Worm (Caenorhabditis elegans) whole organism, early embryonic: ENCODE results near the gene srv-6.

Experiments
- B0310.2 ChIP-seq: sonication (generic microtip); optimal IDR thresholded peaks from 2 replicates; lab custom pipeline; 2016; ENCODE audit warnings: mild to moderate bottlenecking, missing genetic modification characterization, missing compliant biosample characterization
- F13C5.2 ChIP-seq: sonication (generic microtip); optimal IDR thresholded peaks from 2 replicates; lab custom pipeline; 2017; ENCODE audit warnings: mild to moderate bottlenecking, missing genetic modification characterization, inconsistent platforms, missing compliant biosample characterization
- aly-1 ChIP-seq: sonication (generic microtip); optimal IDR thresholded peaks from 2 replicates; lab custom pipeline; 2016; ENCODE audit warnings: missing genetic modification characterization, missing compliant biosample characterization
- ama-1 ChIP-seq: fragments of 150-350 bp; optimal IDR thresholded peaks from 2 replicates; lab custom pipeline; 2014
- ceh-13 ChIP-seq: fragments of 200-800 bp; sonication (Bioruptor generic); optimal IDR thresholded peaks from 2 replicates; lab custom pipeline; 2018; ENCODE audit warnings: mild to moderate bottlenecking, missing genetic modification characterization, missing compliant biosample characterization
- ceh-36 ChIP-seq: sonication (generic microtip); optimal IDR thresholded peaks from 2 replicates; lab custom pipeline; 2016; ENCODE audit warnings: missing genetic modification characterization, inconsistent platforms, missing compliant biosample characterization
- ets-7 ChIP-seq: sonication (generic microtip); optimal IDR thresholded peaks from 2 replicates; lab custom pipeline; 2016; ENCODE audit warnings: missing genotype, missing genetic modification characterization, missing compliant biosample characterization
- flt-1 ChIP-seq: fragments of 200-800 bp; sonication (Bioruptor generic); IDR thresholded peaks from 2 replicates; pipeline ENCODE4 v1.3.6; 2022; ENCODE audit warnings: missing genetic modification characterization, missing compliant biosample characterization
- hmbx-1 ChIP-seq: sonication (generic microtip); optimal IDR thresholded peaks from 2 replicates; lab custom pipeline; 2016; ENCODE audit warnings: mild to moderate bottlenecking, missing genetic modification characterization, missing compliant biosample characterization
- hmg-4 ChIP-seq: fragments of 200-800 bp; sonication (Bioruptor generic); optimal IDR thresholded peaks from 2 replicates; lab custom pipeline; 2018; ENCODE audit warnings: mild to moderate bottlenecking, missing genetic modification characterization, missing compliant biosample characterization
- hnd-1 ChIP-seq: sonication (generic microtip); optimal IDR thresholded peaks from 2 replicates; lab custom pipeline; 2016; ENCODE audit warnings: missing genetic modification characterization, missing compliant biosample characterization
- pes-1 ChIP-seq: fragments of 200-800 bp; sonication (Bioruptor generic); IDR thresholded peaks from 2 replicates; pipeline ENCODE4 v1.3.6; 2022; ENCODE audit warnings: missing genetic modification reagents, missing genetic modification characterization, missing compliant biosample characterization
- scrt-1 ChIP-seq: fragments of 200-800 bp; sonication (Bioruptor generic); IDR thresholded peaks from 2 replicates; pipeline ENCODE4 v1.3.6; 2022; ENCODE audit warnings: missing genetic modification characterization, missing compliant biosample characterization
- sea-1 ChIP-seq: fragments of 200-800 bp; sonication (Bioruptor generic); conservative IDR thresholded peaks from 2 replicates; pipeline ENCODE4 v1.3.6; 2022; ENCODE audit warnings: missing genetic modification characterization, missing compliant biosample characterization
- tbx-11 ChIP-seq: fragments of 200-800 bp; sonication (Bioruptor generic); IDR thresholded peaks from 2 replicates; pipeline ENCODE4 v1.3.6; 2022; ENCODE audit warnings: missing genetic modification characterization, missing compliant biosample characterization
- tbx-37 ChIP-seq: fragments of 200-800 bp; sonication (Bioruptor generic); conservative IDR thresholded peaks from 2 replicates; pipeline ENCODE4 v1.3.6; 2022; ENCODE audit warnings: missing genetic modification reagents, missing genetic modification characterization, missing compliant biosample characterization
- tra-4 ChIP-seq: sonication (generic microtip); optimal IDR thresholded peaks from 2 replicates; lab custom pipeline; 2017; ENCODE audit warnings: missing genetic modification characterization, missing compliant biosample characterization

The srv-6 gene

DNA sequence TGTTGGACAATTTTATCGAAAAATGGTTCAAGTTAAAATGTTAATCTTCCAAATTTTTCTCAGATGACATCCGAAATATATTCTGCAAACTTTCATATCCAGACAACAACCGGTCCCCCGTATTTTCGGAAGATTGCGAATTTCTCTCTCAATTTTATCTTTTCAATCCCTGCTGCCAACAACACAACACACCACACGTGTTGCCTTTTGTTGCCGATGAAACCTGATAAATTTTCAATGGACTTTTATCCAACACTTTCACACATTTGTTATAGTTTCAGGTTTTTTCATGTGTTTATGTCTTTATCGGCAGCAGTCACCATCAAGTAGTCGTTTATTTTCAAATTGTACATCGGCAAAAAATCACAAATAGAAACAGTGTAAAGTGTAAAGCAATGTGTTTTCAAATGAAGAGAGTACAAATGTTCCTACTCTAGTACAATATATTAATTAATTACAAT, 10.6 kb upstream of the srv-6 start:
- no peak for TF ChIP-seq scrt-1 (GFP tag; lab: Robert Waterston, UW)
- no peak for TF ChIP-seq hnd-1 (tag; lab: Kevin White, UChicago)
- TF ChIP-seq ama-1 = no peak
- TF ChIP-seq hmbx-1 (tag; lab: Kevin White, UChicago) = no peak
- no peak for TF ChIP-seq pes-1 (GFP tag; lab: Robert Waterston, UW)

DNA sequence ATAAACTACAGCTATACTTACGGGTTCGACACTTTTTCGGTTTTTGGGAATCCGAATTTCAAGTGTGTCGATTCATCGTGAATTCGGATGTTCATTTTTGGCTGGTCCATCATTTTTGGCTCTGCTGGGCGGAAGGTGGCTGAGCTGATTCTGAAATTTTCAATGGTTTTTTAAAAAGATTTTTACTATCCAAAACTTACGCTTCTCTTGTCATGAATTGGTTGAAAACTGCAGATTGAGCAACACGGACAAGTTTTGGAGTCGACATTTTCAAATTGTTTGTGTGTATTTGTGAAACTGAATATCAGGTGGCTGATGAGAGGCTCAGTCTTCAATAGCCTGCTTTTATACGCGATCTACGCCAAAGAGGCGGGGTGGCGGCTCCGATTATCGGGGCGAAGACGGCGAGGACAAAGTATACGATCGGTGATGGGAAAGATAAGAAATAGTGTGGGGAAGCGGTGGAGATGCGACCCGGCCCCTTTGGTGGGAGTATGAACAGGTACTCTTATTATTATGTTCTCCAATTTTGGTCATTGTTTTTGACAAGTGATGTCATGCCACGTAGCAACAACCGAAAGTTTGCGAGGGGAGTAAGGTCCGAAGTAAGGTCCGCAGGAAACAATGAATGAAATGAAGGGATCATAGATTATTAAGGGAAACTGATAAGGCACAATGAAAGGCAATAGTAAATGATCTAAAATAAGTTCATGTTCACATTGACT, 9.8 kb upstream of the srv-6 start, which contains the start of gene F48D6.4:
Gene F48D6.4 (minus strand): TSS at position 346 of the 725 bp plus-strand sequence.
- TF ChIP-seq hmg-4 (GFP tag; lab: Kevin White, UChicago) = no peak
- TF ChIP-seq scrt-1 (GFP tag; lab: Robert Waterston, UW) = no peak
- TF ChIP-seq F13C5.2 (tag; lab: Kevin White, UChicago) = no peak
- no peak for TF ChIP-seq tbx-37
- no peak for TF ChIP-seq tbx-11 (GFP tag; lab: Robert Waterston, UW)
- no peak for TF ChIP-seq flt-1 (GFP tag; lab: Robert Waterston, UW)
- TF ChIP-seq ceh-13 = no peak
- no peak for TF ChIP-seq ets-7 (tag; lab: Kevin White, UChicago)
- TF ChIP-seq ama-1 = no peak
- TF ChIP-seq tra-4 (tag; lab: Kevin White, UChicago) = no peak
- no peak for TF ChIP-seq aly-1
- TF ChIP-seq B0310.2 (tag; lab: Kevin White, UChicago) = no peak
- no peak for TF ChIP-seq ceh-36 (tag; lab: Kevin White, UChicago)
- no peak for TF ChIP-seq hmbx-1 (tag; lab: Kevin White, UChicago)
- TF ChIP-seq hnd-1 (tag; lab: Kevin White, UChicago) = no peak
- TF ChIP-seq pes-1 (GFP tag; lab: Robert Waterston, UW) = no peak
- no peak for TF ChIP-seq sea-1 (GFP tag; lab: Robert Waterston, UW)

DNA sequence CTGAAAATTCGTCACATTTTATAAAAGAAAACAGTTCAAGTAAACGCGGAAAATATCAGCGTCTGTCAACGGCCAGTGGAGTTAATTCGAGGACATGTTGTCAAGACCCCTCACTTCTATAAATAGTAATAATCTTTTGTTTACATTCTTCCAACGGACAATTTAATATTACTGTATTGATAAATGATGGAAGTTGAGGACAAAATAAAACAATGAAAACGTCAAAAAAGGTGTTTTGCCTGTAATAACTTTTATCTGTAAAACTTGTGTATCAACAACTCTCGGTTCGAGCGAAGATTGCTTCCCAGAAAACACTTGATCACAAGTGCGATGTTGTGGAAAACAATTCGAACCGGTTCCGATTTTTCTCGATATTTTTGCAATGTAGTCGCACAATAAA, 8.4 kb upstream of the srv-6 start:
- TF ChIP-seq ama-1 (no peak), hmg-4 (GFP tag; lab: Kevin White, UChicago) (no peak), tra-4 (tag; lab: Kevin White, UChicago) (no peak), aly-1 (no peak), sea-1 (GFP tag; lab: Robert Waterston, UW) (no peak), hnd-1 (tag; lab: Kevin White, UChicago) (no peak), tbx-11 (GFP tag; lab: Robert Waterston, UW) (no peak), F13C5.2 (tag; lab: Kevin White, UChicago) (no peak), ceh-36 (tag; lab: Kevin White, UChicago) (no peak), tbx-37 (no peak), hmbx-1 (tag; lab: Kevin White, UChicago) (no peak), pes-1 (GFP tag; lab: Robert Waterston, UW) (no peak), flt-1 (GFP tag; lab: Robert Waterston, UW) (no peak), ceh-13 (no peak), scrt-1 (GFP tag; lab: Robert Waterston, UW) (no peak), B0310.2 (tag; lab: Kevin White, UChicago) (no peak), ets-7 (tag; lab: Kevin White, UChicago) (no peak)

DNA sequence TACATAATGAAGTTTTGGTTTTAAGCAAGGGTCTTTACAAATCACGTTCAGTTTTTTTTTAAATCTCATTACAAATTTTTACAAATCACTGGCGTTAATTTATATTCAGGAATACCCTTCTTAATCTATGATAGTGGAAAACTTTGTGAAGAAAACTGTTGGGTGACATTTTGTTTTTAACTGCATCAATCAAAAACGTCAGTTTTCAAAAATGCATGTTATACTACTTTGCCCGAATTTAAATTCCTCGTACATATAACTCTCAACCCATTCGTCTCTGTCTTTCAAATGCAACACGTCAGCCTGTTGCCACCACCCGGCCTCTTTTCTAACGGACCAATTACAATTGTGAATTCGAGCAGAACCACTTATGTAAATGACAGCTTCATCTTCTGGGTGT, 7.9 kb upstream of the srv-6 start, which contains the start of gene hlh-13:
Gene hlh-13 (plus strand): TSS at position 301 of the 400 bp plus-strand sequence.
- TF ChIP-seq flt-1 (GFP tag; lab: Robert Waterston, UW) = no peak

DNA sequence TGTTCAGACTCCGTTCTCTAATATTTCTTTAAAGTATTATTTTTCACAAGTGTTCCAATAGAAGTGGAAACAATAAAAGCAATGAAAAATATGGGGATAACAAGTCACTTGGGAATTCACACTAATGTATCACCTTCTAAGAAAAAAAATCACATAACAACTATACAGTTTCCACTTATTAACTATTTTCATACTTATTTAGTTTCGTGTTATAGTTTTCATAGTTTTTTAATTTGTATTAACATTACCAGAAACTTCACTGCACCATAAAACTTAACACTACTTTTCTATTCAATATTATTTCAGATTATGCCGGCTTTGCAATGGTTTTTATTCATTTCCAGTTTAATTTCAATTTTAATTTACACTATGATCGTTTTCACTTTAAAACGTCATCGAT, 4.8 kb upstream of the srv-6 start, which contains the start of gene srv-5:
Gene srv-5 (plus strand): TSS at position 301 of the 400 bp plus-strand sequence.
- TF ChIP-seq B0310.2 (tag; lab: Kevin White, UChicago) = no peak
- TF ChIP-seq tbx-37 = no peak
- TF ChIP-seq hmg-4 (GFP tag; lab: Kevin White, UChicago) = no peak
- no peak for TF ChIP-seq ceh-36 (tag; lab: Kevin White, UChicago)
- TF ChIP-seq hmbx-1 (tag; lab: Kevin White, UChicago) = no peak
- TF ChIP-seq aly-1 = no peak
- TF ChIP-seq ceh-13 = no peak
- no peak for TF ChIP-seq F13C5.2 (tag; lab: Kevin White, UChicago)
- TF ChIP-seq tbx-11 (GFP tag; lab: Robert Waterston, UW) = no peak
- TF ChIP-seq flt-1 (GFP tag; lab: Robert Waterston, UW) = no peak
- no peak for TF ChIP-seq sea-1 (GFP tag; lab: Robert Waterston, UW)
- TF ChIP-seq ets-7 (tag; lab: Kevin White, UChicago) = no peak
- no peak for TF ChIP-seq pes-1 (GFP tag; lab: Robert Waterston, UW)
- no peak for TF ChIP-seq tra-4 (tag; lab: Kevin White, UChicago)
- no peak for TF ChIP-seq scrt-1 (GFP tag; lab: Robert Waterston, UW)
- no peak for TF ChIP-seq hnd-1 (tag; lab: Kevin White, UChicago)
- TF ChIP-seq ama-1 = no peak

DNA sequence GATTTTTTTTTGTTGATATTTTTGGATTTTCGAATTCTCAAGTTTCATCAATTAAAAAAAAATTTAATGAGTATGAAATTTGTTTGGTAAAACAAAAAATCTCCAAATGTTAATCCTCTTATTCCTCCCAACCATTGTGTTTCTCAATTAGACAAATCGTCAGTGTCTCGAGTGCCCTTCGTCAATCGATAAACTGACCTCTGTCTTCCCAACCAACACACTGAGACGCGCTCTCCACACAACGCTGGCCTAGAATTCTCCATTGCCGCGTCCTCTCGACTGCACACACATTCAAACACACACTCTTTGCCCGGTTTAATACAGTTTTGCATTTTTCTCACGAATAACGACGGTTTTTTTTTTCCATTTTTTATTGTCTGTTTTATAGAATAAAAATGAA, 2.1 kb upstream of the srv-6 start, which contains the start of gene taf-11.1:
Gene taf-11.1 (plus strand): TSS at position 389 of the 400 bp plus-strand sequence.
- TF ChIP-seq tbx-11 (GFP tag; lab: Robert Waterston, UW) (no peak), flt-1 (GFP tag; lab: Robert Waterston, UW) (no peak), hmg-4 (GFP tag; lab: Kevin White, UChicago) (no peak), scrt-1 (GFP tag; lab: Robert Waterston, UW) (no peak), ceh-36 (tag; lab: Kevin White, UChicago) (no peak), sea-1 (GFP tag; lab: Robert Waterston, UW) (no peak), ets-7 (tag; lab: Kevin White, UChicago) (no peak), F13C5.2 (tag; lab: Kevin White, UChicago) (no peak)

DNA sequence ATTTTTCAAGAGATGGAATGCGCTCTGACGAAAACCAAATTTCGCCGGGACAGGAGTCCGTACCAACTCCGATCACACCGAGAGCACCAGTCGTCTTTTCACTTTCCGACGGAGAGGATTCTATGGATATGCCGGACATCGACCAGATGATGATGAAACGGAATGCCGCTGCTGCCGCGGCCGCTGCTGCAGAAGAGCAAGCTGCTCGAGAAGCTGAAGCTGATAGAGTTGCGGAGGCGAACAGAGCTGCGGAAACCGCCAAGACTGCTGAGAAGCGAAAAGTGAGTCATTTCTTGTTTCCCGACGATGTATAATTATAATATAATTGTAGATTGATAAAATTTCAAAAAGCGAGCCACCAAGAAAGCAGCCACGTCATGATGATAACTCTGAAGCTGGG, 1.5 kb upstream of the srv-6 start:
- no peak for TF ChIP-seq ceh-36 (tag; lab: Kevin White, UChicago)
- no peak for TF ChIP-seq aly-1
- no peak for TF ChIP-seq hmbx-1 (tag; lab: Kevin White, UChicago)
- no peak for TF ChIP-seq tbx-37
- TF ChIP-seq hnd-1 (tag; lab: Kevin White, UChicago) = no peak
- no peak for TF ChIP-seq tbx-11 (GFP tag; lab: Robert Waterston, UW)
- TF ChIP-seq tra-4 (tag; lab: Kevin White, UChicago) = no peak
- no peak for TF ChIP-seq B0310.2 (tag; lab: Kevin White, UChicago)
- no peak for TF ChIP-seq pes-1 (GFP tag; lab: Robert Waterston, UW)
- TF ChIP-seq scrt-1 (GFP tag; lab: Robert Waterston, UW) = no peak
- TF ChIP-seq ceh-13 = no peak
- TF ChIP-seq ets-7 (tag; lab: Kevin White, UChicago) = no peak
- no peak for TF ChIP-seq flt-1 (GFP tag; lab: Robert Waterston, UW)
- no peak for TF ChIP-seq hmg-4 (GFP tag; lab: Kevin White, UChicago)
- no peak for TF ChIP-seq sea-1 (GFP tag; lab: Robert Waterston, UW)
- TF ChIP-seq F13C5.2 (tag; lab: Kevin White, UChicago) = no peak
- no peak for TF ChIP-seq ama-1
